Fruit fly (Drosophila melanogaster): ENCODE measurements around the gene Rcd-1.

The Rcd-1 gene

DNA sequence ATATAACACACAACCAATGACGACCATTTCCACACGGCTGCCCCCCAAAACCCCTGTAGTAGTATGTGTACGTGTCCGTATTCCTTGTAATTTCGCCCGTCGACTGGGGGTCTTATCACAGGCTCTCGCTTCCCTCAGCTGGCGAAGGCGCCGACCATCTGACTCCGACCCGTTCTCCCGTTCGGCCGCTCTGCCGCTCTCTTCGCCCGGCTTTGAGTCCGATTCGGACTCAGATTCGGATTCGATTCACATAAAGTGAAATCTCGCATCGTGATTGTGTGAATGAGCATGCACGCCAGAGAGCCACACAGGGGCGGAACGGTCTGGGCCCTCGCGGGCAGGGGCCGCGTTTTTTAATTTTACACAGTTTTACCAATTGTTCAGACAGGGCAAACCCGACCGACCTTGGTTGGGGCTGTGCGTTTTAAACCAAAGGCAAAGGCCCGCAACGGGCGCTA, 27.1 kb downstream of the Rcd-1 start (continued):
- TF ChIP-seq Drgx (GFP tag; IDR thresholded peaks at IDR 0.05) (peak; percentile 46; the same call in 1 of the 2 replicates), Fer1 (GFP tag; optimal IDR thresholded peaks at IDR 0.05) (no peak), luna (GFP tag; optimal IDR thresholded peaks at IDR 0.05) (no peak), nmo (GFP tag; optimal IDR thresholded peaks at IDR 0.05) (peak; percentile 5), CG17802 (tag; optimal IDR thresholded peaks at IDR 0.05) (no peak), CG43689 (GFP tag; IDR thresholded peaks at IDR 0.05) (no peak), CG30020 (tag; optimal IDR thresholded peaks at IDR 0.05) (no peak), ftz-f1 (GFP tag; optimal IDR thresholded peaks at IDR 0.05) (no peak), Usf (GFP tag; optimal IDR thresholded peaks at IDR 0.05) (no peak), otp (GFP tag; IDR thresholded peaks at IDR 0.05) (0 out of 3 replicates have a peak, but pooled peaks have one; percentile 22), hbn (GFP tag; IDR thresholded peaks at IDR 0.05; ENCODE audit: partially characterized antibody) (no peak), Pdp1 (GFP tag; optimal IDR thresholded peaks at IDR 0.05) (peak; percentile 27 to 43), CG13123 (GFP tag; optimal IDR thresholded peaks at IDR 0.05) (no peak), TFAM (GFP tag; optimal IDR thresholded peaks at IDR 0.05) (no peak), sob (GFP tag; IDR thresholded peaks at IDR 0.05) (peak; percentile 75), Dbx (GFP tag; IDR thresholded peaks at IDR 0.05) (peak; percentile 64), Nf-YC (tag; optimal IDR thresholded peaks at IDR 0.05) (no peak), cato (GFP tag; optimal IDR thresholded peaks at IDR 0.05; ENCODE audit: borderline replicate concordance) (no peak), CG12942 (GFP tag; optimal IDR thresholded peaks at IDR 0.05) (no peak), CG15269 (tag; optimal IDR thresholded peaks at IDR 0.05) (peak; percentile 11), Taf1 (GFP tag; IDR thresholded peaks at IDR 0.05) (no peak), CG3838 (GFP tag; optimal IDR thresholded peaks at IDR 0.05) (no peak), MBD-R2 (GFP tag; IDR thresholded peaks at IDR 0.05) (0 out of 2 replicates have a peak, but pooled peaks have one; percentile 23), CG1602 (GFP tag; optimal IDR thresholded peaks at IDR 0.05) (no peak), da (GFP tag; optimal IDR thresholded peaks at IDR 0.05) (no peak), CG9609 (GFP tag; optimal IDR thresholded peaks at IDR 0.05) (peak; percentile 35), z (GFP tag; IDR thresholded peaks at IDR 0.05) (no peak), dan (GFP tag; IDR thresholded peaks at IDR 0.05) (no peak), ind (GFP tag; optimal IDR thresholded peaks at IDR 0.05) (peak; percentile 25), wek (GFP tag; optimal IDR thresholded peaks at IDR 0.05) (no peak), CG11093 (GFP tag; IDR thresholded peaks at IDR 0.05) (peak; percentile 64; the same call in 1 of the 3 replicates), Awh (GFP tag; IDR thresholded peaks at IDR 0.05) (no peak), ERR (GFP tag; optimal IDR thresholded peaks at IDR 0.05) (no peak), D19A (tag; optimal IDR thresholded peaks at IDR 0.05) (no peak), CG17359 (tag; optimal IDR thresholded peaks at IDR 0.05) (no peak), CG5180 (GFP tag; optimal IDR thresholded peaks at IDR 0.05) (no peak), lab (GFP tag; optimal IDR thresholded peaks at IDR 0.05) (no peak), CG9797 (GFP tag; optimal IDR thresholded peaks at IDR 0.05) (no peak), CG8478 (optimal IDR thresholded peaks at IDR 0.05) (no peak), CG12299 (tag; optimal IDR thresholded peaks at IDR 0.05) (no peak), B-H1 (GFP tag; IDR thresholded peaks at IDR 0.05) (no peak), Spps (tag; optimal IDR thresholded peaks at IDR 0.05) (no peak), dmrt99B (tag; optimal IDR thresholded peaks at IDR 0.05) (peak; percentile 9), CG11456 (GFP tag; IDR thresholded peaks at IDR 0.05) (peak; percentile 88), twi (tag; optimal IDR thresholded peaks at IDR 0.05) (no peak), CG10274 (GFP tag; optimal IDR thresholded peaks at IDR 0.05) (no peak), CG10959 (GFP tag; IDR thresholded peaks at IDR 0.05) (no peak), oc (tag; optimal IDR thresholded peaks at IDR 0.05) (no peak), hkb (optimal IDR thresholded peaks at IDR 0.05) (no peak), hkb (GFP tag; IDR thresholded peaks at IDR 0.05) (peak; percentile 31; the same call in 1 of the 2 replicates), ab (GFP tag; optimal IDR thresholded peaks at IDR 0.05) (no peak), Bgb (GFP tag; IDR thresholded peaks at IDR 0.05; ENCODE audit: partially characterized antibody) (peak; percentile 80)

All from whole organism, embryonic.